Worm (Caenorhabditis elegans): ENCODE data around the gene idpp-11.
A peak's percentile ranks its signal among the peaks of the same experiment; 100 is the strongest.

Gene idpp-11

DNA sequence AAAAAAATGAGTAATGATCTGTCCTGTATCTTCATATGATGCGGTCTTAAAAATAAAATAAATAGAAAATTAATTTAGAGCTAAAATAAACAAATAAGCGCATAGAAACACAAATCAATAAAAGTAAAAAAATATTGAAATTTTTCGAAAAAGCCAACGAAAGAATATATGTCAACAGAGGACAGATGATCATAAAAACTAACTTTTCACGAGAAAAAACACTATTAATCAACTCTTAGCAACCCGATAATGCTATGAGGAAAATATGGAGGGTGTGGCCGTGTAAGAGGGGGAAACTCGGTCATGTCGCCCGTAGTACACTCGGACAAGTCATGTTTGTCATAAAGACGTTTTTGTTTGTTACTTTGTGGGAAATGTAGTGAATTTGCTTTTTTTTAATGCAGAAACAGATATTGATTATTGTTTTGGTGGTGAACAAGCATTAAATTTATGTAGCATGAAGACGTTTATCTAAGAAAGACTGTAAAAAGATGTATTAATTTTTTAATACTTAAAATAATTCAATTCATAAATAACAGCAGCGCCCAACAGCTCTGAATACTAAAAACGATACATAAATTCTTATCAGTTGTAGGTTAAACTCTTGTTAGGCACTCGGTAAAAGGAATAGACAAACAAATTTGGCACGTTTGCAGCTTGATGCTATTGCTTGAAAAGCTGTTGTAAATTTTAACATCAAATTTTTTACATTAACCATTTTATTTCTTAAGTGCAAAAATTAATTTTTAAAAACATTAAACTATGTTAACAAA lies 43.9 kb upstream of the idpp-11 start, which contains the start of gene adm-4:
Gene adm-4 (minus strand): TSS at position 51 of the 773 bp plus-strand sequence.
- TF ChIP-seq irx-1 (tag; optimal IDR thresholded peaks at IDR 0.05) (peak; percentile 66), ceh-90 (tag; optimal IDR thresholded peaks at IDR 0.05) (peak; percentile 79), aha-1 (tag; optimal IDR thresholded peaks at IDR 0.05) (no peak), mep-1 (tag; optimal IDR thresholded peaks at IDR 0.05) (peak; percentile 39), snpc-4 (tag; optimal IDR thresholded peaks at IDR 0.05) (no peak), grh-1 (GFP tag; IDR thresholded peaks at IDR 0.05) (no peak), dpl-1 (GFP tag; optimal IDR thresholded peaks at IDR 0.05) (peak; percentile 3 to 25 (median 25)), egl-27 (tag; optimal IDR thresholded peaks at IDR 0.05) (no peak), elt-3 (tag; optimal IDR thresholded peaks at IDR 0.05) (no peak), lsy-2 (tag; optimal IDR thresholded peaks at IDR 0.05) (peak in 1 of 2 experiments; percentile 54), nhr-71 (tag; optimal IDR thresholded peaks at IDR 0.05) (peak; percentile 74), nhr-11 (tag; optimal IDR thresholded peaks at IDR 0.05) (no peak), nhr-90 (tag; optimal IDR thresholded peaks at IDR 0.05; ENCODE audit: poor library complexity) (peak; percentile 67), nhr-85 (tag) (peak; percentile 74), alr-1 (tag; optimal IDR thresholded peaks at IDR 0.05; ENCODE audit: borderline replicate concordance) (no peak), fos-1 (tag; optimal IDR thresholded peaks at IDR 0.05) (no peak), fkh-4 (tag; optimal IDR thresholded peaks at IDR 0.05; ENCODE audit: borderline replicate concordance) (peak; percentile 56), sptf-1 (tag; optimal IDR thresholded peaks at IDR 0.05) (no peak), ces-1 (GFP tag; optimal IDR thresholded peaks at IDR 0.05) (no peak), nhr-28 (tag; optimal IDR thresholded peaks at IDR 0.05) (no peak), ama-1 (optimal IDR thresholded peaks at IDR 0.05) (no peak), nhr-84 (tag; optimal IDR thresholded peaks at IDR 0.05) (no peak), nhr-19 (GFP tag; conservative IDR thresholded peaks at IDR 0.05) (peak; percentile 45), swsn-7 (tag; optimal IDR thresholded peaks at IDR 0.05) (peak; percentile 58), sox-4 (tag; optimal IDR thresholded peaks at IDR 0.05) (peak; percentile 46), zip-4 (GFP tag; optimal IDR thresholded peaks at IDR 0.05) (no peak), nhr-76 (tag; optimal IDR thresholded peaks at IDR 0.05) (no peak), egl-13 (tag; optimal IDR thresholded peaks at IDR 0.05) (peak; percentile 54), nhr-47 (tag; optimal IDR thresholded peaks at IDR 0.05) (peak; percentile 72), unc-62 (GFP tag; optimal IDR thresholded peaks at IDR 0.05) (no peak), pax-3 (tag; optimal IDR thresholded peaks at IDR 0.05) (peak; percentile 59), mab-9 (GFP tag; IDR thresholded peaks at IDR 0.05) (no peak), mdl-1 (tag; optimal IDR thresholded peaks at IDR 0.05) (peak in 1 of 2 experiments; percentile 38), mef-2 (tag; optimal IDR thresholded peaks at IDR 0.05) (no peak), ceh-88 (GFP tag; IDR thresholded peaks at IDR 0.05) (no peak), unc-130 (tag; optimal IDR thresholded peaks at IDR 0.05) (no peak), hlh-17 (GFP tag; optimal IDR thresholded peaks at IDR 0.05; ENCODE audit: borderline replicate concordance) (no peak), fkh-8 (tag; optimal IDR thresholded peaks at IDR 0.05) (peak; percentile 63), ceh-82 (tag; optimal IDR thresholded peaks at IDR 0.05) (peak in 1 of 3 experiments; percentile 28), sup-37 (GFP tag; optimal IDR thresholded peaks at IDR 0.05) (no peak), unc-86 (tag; optimal IDR thresholded peaks at IDR 0.05) (peak; percentile 15), tlp-1 (tag; optimal IDR thresholded peaks at IDR 0.05) (no peak), C34B4.2 (tag; optimal IDR thresholded peaks at IDR 0.05) (no peak), snu-23 (GFP tag; optimal IDR thresholded peaks at IDR 0.05) (peak; percentile 70), rnt-1 (tag; optimal IDR thresholded peaks at IDR 0.05) (peak; percentile 95), ztf-4 (tag; optimal IDR thresholded peaks at IDR 0.05) (no peak), dsc-1 (tag; optimal IDR thresholded peaks at IDR 0.05) (peak; percentile 41), isw-1 (GFP tag; IDR thresholded peaks at IDR 0.05) (peak; percentile 24; the same call in 1 of the 2 replicates), blmp-1 (tag; optimal IDR thresholded peaks at IDR 0.05) (peak; percentile 37), lir-3 (tag; optimal IDR thresholded peaks at IDR 0.05; ENCODE audit: poor library complexity) (peak; percentile 87), ztf-11 (tag; optimal IDR thresholded peaks at IDR 0.05) (peak in 1 of 2 experiments; percentile 67)
